Worm (Caenorhabditis elegans): ENCODE results near the gene pqn-32.

pqn-32 gene

DNA sequence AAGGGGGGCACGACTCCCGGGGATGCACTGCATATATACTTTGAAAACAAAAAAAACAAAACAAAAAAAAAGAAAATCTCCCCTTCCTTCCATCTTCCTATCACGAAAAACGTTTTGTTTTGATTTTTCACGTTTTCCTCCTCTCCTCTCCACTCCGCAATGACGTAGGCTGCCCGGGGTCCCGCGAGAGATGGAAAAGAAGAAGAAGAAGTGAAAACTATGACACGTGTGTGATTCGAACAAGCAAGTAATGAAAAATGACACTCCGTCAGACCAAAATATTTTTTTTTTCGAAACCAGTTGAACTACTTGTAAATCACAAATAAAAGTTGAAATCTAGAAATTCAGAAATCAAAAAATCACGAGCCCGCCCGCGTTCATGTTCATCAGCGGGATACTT lies 42.6 kb upstream of the pqn-32 start (continued):
- TF ChIP-seq irx-1 (tag; optimal IDR thresholded peaks at IDR 0.05) (no peak), mep-1 (tag; optimal IDR thresholded peaks at IDR 0.05) (no peak), unc-86 (tag; optimal IDR thresholded peaks at IDR 0.05) (no peak), fos-1 (tag; optimal IDR thresholded peaks at IDR 0.05) (no peak), hpl-2 (GFP tag; optimal IDR thresholded peaks at IDR 0.05) (no peak), zip-4 (GFP tag; optimal IDR thresholded peaks at IDR 0.05) (no peak), jun-1 (tag; optimal IDR thresholded peaks at IDR 0.05) (no peak), nhr-71 (tag; optimal IDR thresholded peaks at IDR 0.05) (peak; percentile 70), lin-15B (tag; optimal IDR thresholded peaks at IDR 0.05) (no peak), ztf-11 (tag; optimal IDR thresholded peaks at IDR 0.05) (no peak), fkh-8 (tag; optimal IDR thresholded peaks at IDR 0.05) (no peak), C34B4.2 (tag; optimal IDR thresholded peaks at IDR 0.05) (no peak), lin-14 (GFP tag; optimal IDR thresholded peaks at IDR 0.05) (peak; percentile 82), snpc-4 (tag; optimal IDR thresholded peaks at IDR 0.05) (no peak), ceh-88 (GFP tag; IDR thresholded peaks at IDR 0.05) (no peak), nhr-237 (tag; optimal IDR thresholded peaks at IDR 0.05) (no peak), nhr-20 (tag; optimal IDR thresholded peaks at IDR 0.05) (peak; percentile 4), tlp-1 (tag; optimal IDR thresholded peaks at IDR 0.05) (no peak), lsy-2 (tag; optimal IDR thresholded peaks at IDR 0.05) (peak; percentile 17 to 44), efl-1 (optimal IDR thresholded peaks at IDR 0.05) (peak in 1 of 2 experiments; percentile 15), efl-1 (GFP tag; optimal IDR thresholded peaks at IDR 0.05 in 1 of 2) (peak in 1 of 2 experiments; percentile 80), nhr-84 (tag; optimal IDR thresholded peaks at IDR 0.05) (no peak), snu-23 (GFP tag; optimal IDR thresholded peaks at IDR 0.05) (peak; percentile 47), zag-1 (tag; optimal IDR thresholded peaks at IDR 0.05) (no peak), nhr-76 (tag; optimal IDR thresholded peaks at IDR 0.05) (no peak), ces-1 (GFP tag; optimal IDR thresholded peaks at IDR 0.05) (no peak), lir-3 (tag; optimal IDR thresholded peaks at IDR 0.05; ENCODE audit: poor library complexity) (no peak), blmp-1 (tag; optimal IDR thresholded peaks at IDR 0.05) (peak; percentile 84), ceh-8 (GFP tag; optimal IDR thresholded peaks at IDR 0.05) (no peak), ceh-90 (tag; optimal IDR thresholded peaks at IDR 0.05) (no peak), dpl-1 (GFP tag; optimal IDR thresholded peaks at IDR 0.05) (peak in 2 of 3 experiments; percentile 10 to 22), mef-2 (tag; optimal IDR thresholded peaks at IDR 0.05) (no peak), aly-2 (tag; optimal IDR thresholded peaks at IDR 0.05) (no peak), dsc-1 (tag; optimal IDR thresholded peaks at IDR 0.05) (no peak), elt-2 (tag; optimal IDR thresholded peaks at IDR 0.05) (no peak), pax-3 (tag; optimal IDR thresholded peaks at IDR 0.05) (no peak), unc-98 (GFP tag; IDR thresholded peaks at IDR 0.05) (no peak), aha-1 (tag; optimal IDR thresholded peaks at IDR 0.05) (no peak), tbx-2 (tag; optimal IDR thresholded peaks at IDR 0.05) (no peak), isw-1 (GFP tag; IDR thresholded peaks at IDR 0.05) (no peak), ceh-82 (tag; optimal IDR thresholded peaks at IDR 0.05) (no peak), ceh-63 (GFP tag; optimal IDR thresholded peaks at IDR 0.05) (no peak)

DNA sequence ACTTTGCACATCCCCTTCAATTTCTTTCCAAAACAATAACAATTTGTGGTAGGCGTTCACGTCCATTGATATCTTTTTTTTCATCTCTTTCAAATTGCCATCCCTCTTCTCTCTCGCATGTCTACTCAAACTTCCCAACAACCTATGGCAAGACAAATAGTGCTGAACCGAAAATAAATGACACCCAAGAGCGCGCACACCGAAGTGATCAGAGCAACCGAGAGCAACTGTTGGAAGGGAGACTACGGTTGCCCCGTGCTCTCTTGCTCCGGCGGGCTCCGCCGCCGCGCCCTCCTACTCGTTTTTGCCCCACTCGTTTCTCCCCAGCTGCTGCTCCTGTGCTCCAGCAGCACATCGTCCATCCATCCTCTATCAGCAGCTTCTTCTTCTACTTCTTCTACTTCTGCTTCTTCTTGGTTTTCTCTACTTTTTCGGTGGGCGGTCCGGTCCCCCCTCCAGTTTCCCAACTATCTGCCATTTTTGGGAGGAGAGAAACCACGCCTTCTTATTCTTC lies 41.0 kb upstream of the pqn-32 start:
- TF ChIP-seq dsc-1 (tag; optimal IDR thresholded peaks at IDR 0.05) (peak; percentile 39), nhr-20 (tag; optimal IDR thresholded peaks at IDR 0.05) (peak; percentile 14), tbx-2 (tag; optimal IDR thresholded peaks at IDR 0.05) (peak; percentile 4), lin-14 (GFP tag; optimal IDR thresholded peaks at IDR 0.05) (peak; percentile 69), sptf-1 (tag; optimal IDR thresholded peaks at IDR 0.05) (no peak), ceh-8 (GFP tag; optimal IDR thresholded peaks at IDR 0.05) (peak; percentile 11), mef-2 (tag; optimal IDR thresholded peaks at IDR 0.05) (peak; percentile 11), hpl-2 (GFP tag; optimal IDR thresholded peaks at IDR 0.05) (no peak), nhr-19 (GFP tag; conservative IDR thresholded peaks at IDR 0.05) (peak; percentile 16; the same call in 1 of the 2 replicates), nhr-71 (tag; optimal IDR thresholded peaks at IDR 0.05) (peak; percentile 53), snu-23 (GFP tag; optimal IDR thresholded peaks at IDR 0.05) (peak; percentile 20), lsy-2 (tag; optimal IDR thresholded peaks at IDR 0.05) (peak in 1 of 2 experiments; percentile 29), ceh-82 (tag; optimal IDR thresholded peaks at IDR 0.05) (peak in 1 of 3 experiments; percentile 15), hlh-4 (tag; optimal IDR thresholded peaks at IDR 0.05) (no peak), rnt-1 (tag; optimal IDR thresholded peaks at IDR 0.05) (peak; percentile 48)

Measured in whole organism, L1 larva.